Fruit fly (Drosophila melanogaster): ENCODE data around the gene CG3862.
A peak's percentile ranks its signal among the peaks of the same experiment; 100 is the strongest.

The CG3862 gene

dm6 chr2L:840716-841115 is 15.1 kb upstream of the CG3862 start (continued):
- no peak for TF ChIP-seq fkh (GFP tag; optimal IDR thresholded peaks at IDR 0.05)

dm6 chr2L:840022-840421 is 14.4 kb upstream of the CG3862 start:
- peak; percentile 82 for TF ChIP-seq svp (GFP tag)
- TF ChIP-seq ss (GFP tag; optimal IDR thresholded peaks at IDR 0.05), result peak in 1 of 2 experiments; percentile 14
- no peak for TF ChIP-seq Eip75B (GFP tag; optimal IDR thresholded peaks at IDR 0.05)
- TF ChIP-seq CG9139 (GFP tag; optimal IDR thresholded peaks at IDR 0.05), result peak; percentile 25

- TF ChIP-seq Eip78C (GFP tag) (peak; percentile 29), CG6854 (GFP tag; optimal IDR thresholded peaks at IDR 0.05) (no peak)
Observed at dm6 chr2L:838786-839185, 13.1 kb upstream of the CG3862 start.

DNA sequence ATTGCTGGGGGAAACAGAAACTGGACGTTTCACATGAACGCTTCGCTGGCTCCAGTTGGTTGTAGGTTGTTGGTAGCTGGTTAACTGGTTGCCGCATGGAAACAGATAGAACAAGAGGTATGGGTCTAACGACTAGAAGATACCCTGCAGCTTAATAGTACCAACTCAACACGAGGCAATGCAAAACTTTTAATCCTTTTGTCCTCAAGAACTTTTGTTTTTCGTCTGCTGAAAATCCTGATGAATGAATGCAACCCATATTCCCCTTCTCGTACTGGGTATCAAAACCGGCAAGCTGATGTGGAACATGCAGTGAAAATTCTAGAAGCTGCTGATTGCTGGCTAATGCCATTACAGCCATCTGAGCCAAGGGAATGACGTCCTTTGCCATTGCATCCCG is 12.3 kb upstream of the CG3862 start:
- TF ChIP-seq fd59A (GFP tag; optimal IDR thresholded peaks at IDR 0.05), result peak; percentile 79
- no peak for TF ChIP-seq topi (GFP tag; optimal IDR thresholded peaks at IDR 0.05)
- peak; percentile 79 for TF ChIP-seq CG16779 (tag; optimal IDR thresholded peaks at IDR 0.05)
- TF ChIP-seq lz (GFP tag; optimal IDR thresholded peaks at IDR 0.05), result peak; percentile 4
- TF ChIP-seq Gug (GFP tag; IDR thresholded peaks at IDR 0.05), result peak; percentile 72
- TF ChIP-seq OdsH (GFP tag; optimal IDR thresholded peaks at IDR 0.05), result no peak
- TF ChIP-seq CG6792 (GFP tag; optimal IDR thresholded peaks at IDR 0.05), result peak; percentile 50
- TF ChIP-seq Sox14 (GFP tag; optimal IDR thresholded peaks at IDR 0.05), result peak; percentile 88
- TF ChIP-seq CG3919 (GFP tag; optimal IDR thresholded peaks at IDR 0.05), result peak; percentile 75
- no peak for TF ChIP-seq CG9139 (GFP tag; optimal IDR thresholded peaks at IDR 0.05)
- peak; percentile 90 for TF ChIP-seq CG15336 (GFP tag; IDR thresholded peaks at IDR 0.05)
- peak; percentile 54 for TF ChIP-seq CG7368 (GFP tag; optimal IDR thresholded peaks at IDR 0.05)
- peak; percentile 18 to 54 for TF ChIP-seq ss (GFP tag; optimal IDR thresholded peaks at IDR 0.05)
- TF ChIP-seq dsx (GFP tag; optimal IDR thresholded peaks at IDR 0.05; ENCODE audit: poor library complexity, severe bottlenecking), result peak; percentile 33
- peak; percentile 81 for TF ChIP-seq Eip78C (GFP tag)
- no peak for TF ChIP-seq CG8632 (GFP tag; optimal IDR thresholded peaks at IDR 0.05)
- TF ChIP-seq CG6163 (GFP tag; IDR thresholded peaks at IDR 0.05), result peak; percentile 83
- TF ChIP-seq Blimp-1 (GFP tag; optimal IDR thresholded peaks at IDR 0.05), result no peak
- no peak for TF ChIP-seq svp (GFP tag)
- TF ChIP-seq CG8319 (GFP tag; optimal IDR thresholded peaks at IDR 0.05), result no peak
- TF ChIP-seq cyc (GFP tag; optimal IDR thresholded peaks at IDR 0.05), result no peak
- no peak for TF ChIP-seq Ets96B (tag; optimal IDR thresholded peaks at IDR 0.05)
- TF ChIP-seq CG11902 (GFP tag; optimal IDR thresholded peaks at IDR 0.05), result peak; percentile 12
- peak; percentile 67 for TF ChIP-seq CG6276 (GFP tag; optimal IDR thresholded peaks at IDR 0.05)
- TF ChIP-seq Hr4 (GFP tag; optimal IDR thresholded peaks at IDR 0.05), result no peak
- no peak for TF ChIP-seq CG34406 (GFP tag; optimal IDR thresholded peaks at IDR 0.05)
- TF ChIP-seq Sox102F (GFP tag; optimal IDR thresholded peaks at IDR 0.05), result no peak
- peak; percentile 77 for TF ChIP-seq net (GFP tag; optimal IDR thresholded peaks at IDR 0.05)
- peak; percentile 88 for TF ChIP-seq Eip75B (GFP tag; optimal IDR thresholded peaks at IDR 0.05)
- TF ChIP-seq CG10631 (GFP tag; optimal IDR thresholded peaks at IDR 0.05), result peak; percentile 82
- TF ChIP-seq Hr39 (GFP tag; optimal IDR thresholded peaks at IDR 0.05), result no peak
- no peak for TF ChIP-seq CG10669 (GFP tag; optimal IDR thresholded peaks at IDR 0.05)
- peak; percentile 27 for TF ChIP-seq CG11762 (GFP tag; optimal IDR thresholded peaks at IDR 0.05; ENCODE audit: insufficient read depth)
- no peak for TF ChIP-seq fkh (GFP tag; optimal IDR thresholded peaks at IDR 0.05)
- TF ChIP-seq CG32006 (GFP tag; optimal IDR thresholded peaks at IDR 0.05), result peak; percentile 92
- peak; percentile 92 for TF ChIP-seq CG8119 (GFP tag; IDR thresholded peaks at IDR 0.05)
- TF ChIP-seq pdm3 (GFP tag; optimal IDR thresholded peaks at IDR 0.05), result peak; percentile 90
- peak; percentile 33 for TF ChIP-seq CG6808 (GFP tag; optimal IDR thresholded peaks at IDR 0.05)
- TF ChIP-seq CG1621 (tag; optimal IDR thresholded peaks at IDR 0.05), result peak; percentile 53
- no peak for TF ChIP-seq salr (GFP tag; optimal IDR thresholded peaks at IDR 0.05)
- TF ChIP-seq eg (GFP tag; IDR thresholded peaks at IDR 0.05), result peak; percentile 93
- peak; percentile 28 for TF ChIP-seq Ets21C (GFP tag; optimal IDR thresholded peaks at IDR 0.05)
- TF ChIP-seq CG4318 (GFP tag; optimal IDR thresholded peaks at IDR 0.05), result no peak
- no peak for TF ChIP-seq Hr38 (GFP tag; optimal IDR thresholded peaks at IDR 0.05)
- TF ChIP-seq Met (GFP tag; optimal IDR thresholded peaks at IDR 0.05), result no peak

Data from whole organism, prepupa.